Worm (Caenorhabditis elegans) whole organism, mixed stage, embryonic: Measurements from ENCODE around the gene F13B12.1.

Experiments used
- M03D4.4 ChIP-seq: sonication (generic microtip); optimal IDR thresholded peaks from 2 replicates; lab custom pipeline; 2017; ENCODE audit warnings: mild to moderate bottlenecking, missing genetic modification characterization, missing compliant biosample characterization
- bed-3 ChIP-seq: fragments of 200-800 bp; sonication (Bioruptor generic); optimal IDR thresholded peaks from 3 replicates; lab custom pipeline; 2018; ENCODE audit warnings: mild to moderate bottlenecking, missing genetic modification characterization, moderate library complexity, missing compliant biosample characterization
- blmp-1 ChIP-seq: fragments of 150-350 bp; optimal IDR thresholded peaks from 2 replicates; lab custom pipeline; 2014; ENCODE audit warnings: missing biosample characterization, missing genetic modification characterization
- ceh-39 ChIP-seq: fragments of 150-350 bp; optimal IDR thresholded peaks from 2 replicates; lab custom pipeline; 2014; ENCODE audit warnings: missing biosample characterization, missing genetic modification characterization
- ceh-83 ChIP-seq: fragments of 200-800 bp; sonication (Bioruptor generic); optimal IDR thresholded peaks from 2 replicates; lab custom pipeline; 2018; ENCODE audit warnings: mild to moderate bottlenecking, missing genetic modification characterization, missing compliant biosample characterization
- ces-1 ChIP-seq: fragments of 150-350 bp; optimal IDR thresholded peaks from 2 replicates; lab custom pipeline; 2014; ENCODE audit warnings: missing biosample characterization, missing genetic modification reagents, missing genetic modification characterization
- cnd-1 ChIP-seq: fragments of 200-800 bp; sonication (Bioruptor generic); optimal IDR thresholded peaks from 2 replicates; lab custom pipeline; 2018; ENCODE audit warnings: mild to moderate bottlenecking, missing genetic modification characterization, missing compliant biosample characterization
- drap-1 ChIP-seq: fragments of 200-800 bp; sonication (Bioruptor generic); optimal IDR thresholded peaks from 3 replicates; lab custom pipeline; 2018; ENCODE audit warnings: mild to moderate bottlenecking, missing genetic modification characterization, missing compliant biosample characterization
- elt-1 ChIP-seq: sonication (generic microtip); optimal IDR thresholded peaks from 2 replicates; lab custom pipeline; 2017; ENCODE audit warnings: missing genetic modification characterization, mild to moderate bottlenecking, missing compliant biosample characterization, antibody characterized with exemption, moderate library complexity, borderline replicate concordance; ENCODE audit not compliant: insufficient read depth
- elt-3 ChIP-seq: fragments of 150-350 bp; optimal IDR thresholded peaks from 2 replicates; lab custom pipeline; 2014; ENCODE audit warnings: missing biosample characterization, missing genetic modification characterization
- flh-1 ChIP-seq: fragments of 200-800 bp; sonication (Bioruptor generic); optimal IDR thresholded peaks from 2 replicates; lab custom pipeline; 2018; ENCODE audit warnings: mild to moderate bottlenecking, missing genetic modification characterization, moderate library complexity, missing compliant biosample characterization
- ham-2 ChIP-seq: fragments of 200-800 bp; sonication (Bioruptor generic); optimal IDR thresholded peaks from 2 replicates; lab custom pipeline; 2018; ENCODE audit warnings: mild to moderate bottlenecking, missing genetic modification characterization, missing compliant biosample characterization
- lin-13 ChIP-seq: fragments of 150-350 bp; optimal IDR thresholded peaks from 2 replicates; lab custom pipeline; 2014; ENCODE audit warnings: missing biosample characterization, missing genetic modification characterization
- lin-32 ChIP-seq: fragments of 200-800 bp; sonication (Bioruptor generic); optimal IDR thresholded peaks from 2 replicates; lab custom pipeline; 2018; ENCODE audit warnings: mild to moderate bottlenecking, missing genetic modification characterization, missing compliant biosample characterization
- lsy-2 ChIP-seq: fragments of 150-350 bp; optimal IDR thresholded peaks from 2 replicates; lab custom pipeline; 2014; ENCODE audit warnings: missing biosample characterization, missing genetic modification characterization
- mab-5 ChIP-seq: fragments of 150-350 bp; optimal IDR thresholded peaks from 2 replicates; lab custom pipeline; 2014; ENCODE audit warnings: missing biosample characterization, missing genetic modification characterization
- mep-1 ChIP-seq: fragments of 150-350 bp; optimal IDR thresholded peaks from 2 replicates; lab custom pipeline; 2017; ENCODE audit warnings: missing biosample characterization, missing genetic modification reagents, missing genetic modification characterization, inconsistent platforms
- mls-2 ChIP-seq: sonication (generic microtip); optimal IDR thresholded peaks from 2 replicates; lab custom pipeline; 2016; ENCODE audit warnings: mild to moderate bottlenecking, missing genetic modification characterization, moderate library complexity, missing compliant biosample characterization
- nhr-237 ChIP-seq: fragments of 150-350 bp; optimal IDR thresholded peaks from 2 replicates; lab custom pipeline; 2014; ENCODE audit warnings: missing biosample characterization, missing genetic modification characterization
- nhr-28 ChIP-seq: fragments of 150-350 bp; optimal IDR thresholded peaks from 2 replicates; lab custom pipeline; 2014; ENCODE audit warnings: missing biosample characterization, missing genetic modification characterization
- nhr-76 ChIP-seq: sonication (generic microtip); optimal IDR thresholded peaks from 2 replicates; lab custom pipeline; 2017; ENCODE audit warnings: missing biosample characterization, missing genetic modification characterization
- pha-4 ChIP-seq: fragments of 150-350 bp; optimal IDR thresholded peaks from 2 replicates; lab custom pipeline; 2018; ENCODE audit warnings: missing biosample characterization, missing genetic modification reagents, missing genetic modification characterization
- snpc-4 ChIP-seq: fragments of 150-350 bp; optimal IDR thresholded peaks from 2 replicates; lab custom pipeline; 2014; ENCODE audit warnings: missing biosample characterization, missing genetic modification characterization
- tbx-8 ChIP-seq: fragments of 200-800 bp; sonication (Bioruptor generic); optimal IDR thresholded peaks from 2 replicates; lab custom pipeline; 2018; ENCODE audit warnings: mild to moderate bottlenecking, missing genetic modification characterization, moderate library complexity, missing compliant biosample characterization
- unc-62 ChIP-seq: fragments of 150-350 bp; optimal IDR thresholded peaks from 2 replicates; lab custom pipeline; 2014; ENCODE audit warnings: missing biosample characterization, missing genetic modification reagents, missing genetic modification characterization
- zip-8 ChIP-seq: fragments of 150-350 bp; optimal IDR thresholded peaks from 2 replicates; lab custom pipeline; 2014; ENCODE audit warnings: missing biosample characterization, missing genetic modification characterization
- ztf-11 ChIP-seq: fragments of 150-350 bp; optimal IDR thresholded peaks from 2 replicates; lab custom pipeline; 2014; ENCODE audit warnings: missing biosample characterization, missing genetic modification characterization

F13B12.1 gene

ce11 chrIV:10461767-10462166, 37.3 kb upstream of the F13B12.1 start, which contains the start of gene mec-3:
mec-3 (minus strand) TSS chrIV:10461867.
- TF ChIP-seq ces-1 (no peak), nhr-237 (tag; lab: Kevin White, UChicago) (no peak), M03D4.4 (tag; lab: Kevin White, UChicago) (no peak), flh-1 (GFP tag; lab: Kevin White, UChicago) (no peak), tbx-8 (GFP tag; lab: Kevin White, UChicago) (no peak), lin-13 (tag; lab: Kevin White, UChicago) (no peak), drap-1 (GFP tag; lab: Kevin White, UChicago) (no peak), lin-32 (GFP tag; lab: Kevin White, UChicago) (no peak)

- TF ChIP-seq lin-13 (tag; lab: Kevin White, UChicago), result no peak
- TF ChIP-seq pha-4, result no peak
- no peak for TF ChIP-seq ces-1
- TF ChIP-seq flh-1 (GFP tag; lab: Kevin White, UChicago), result no peak
- no peak for TF ChIP-seq mab-5 (tag; lab: Kevin White, UChicago)
- no peak for TF ChIP-seq bed-3
- TF ChIP-seq elt-1 (tag; lab: Kevin White, UChicago), result no peak
Observed at ce11 chrIV:10457137-10457536, 32.7 kb upstream of the F13B12.1 start, which contains the start of gene srb-17. srb-17 (minus strand) TSS chrIV:10457237.

DNA sequence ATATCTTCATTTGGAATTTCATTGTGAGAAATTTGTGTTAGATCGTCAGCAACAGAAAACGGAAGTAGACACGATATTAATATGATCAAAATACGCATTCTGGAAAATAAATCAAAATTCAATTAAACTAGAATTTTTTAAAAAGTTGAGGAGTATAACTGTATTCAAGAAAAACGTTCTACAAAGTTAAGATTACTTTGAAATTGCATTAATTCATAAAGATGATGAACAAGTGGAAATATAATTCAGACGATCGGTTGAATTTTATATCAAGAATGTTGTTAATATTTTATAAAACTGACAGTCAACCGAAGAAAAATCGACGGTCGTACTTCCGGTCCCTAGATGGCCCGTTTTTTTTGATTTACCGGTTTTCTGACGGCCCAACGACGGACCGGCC, 28.6 kb upstream of the F13B12.1 start, which contains the start of gene F01D4.8:
F01D4.8 (minus strand) TSS at position 101 of the 400 bp plus-strand sequence.
- TF ChIP-seq nhr-237 (tag; lab: Kevin White, UChicago), result no peak

ce11 chrIV:10449799-10450198, 25.4 kb upstream of the F13B12.1 start, which contains the start of gene F13B12.4:
F13B12.4 (minus strand) TSS chrIV:10449899.
- TF ChIP-seq elt-1 (tag; lab: Kevin White, UChicago) (no peak), mls-2 (tag; lab: Kevin White, UChicago) (no peak), elt-3 (tag; lab: Kevin White, UChicago) (no peak), zip-8 (tag; lab: Kevin White, UChicago) (no peak), ceh-39 (no peak), flh-1 (GFP tag; lab: Kevin White, UChicago) (no peak)

DNA sequence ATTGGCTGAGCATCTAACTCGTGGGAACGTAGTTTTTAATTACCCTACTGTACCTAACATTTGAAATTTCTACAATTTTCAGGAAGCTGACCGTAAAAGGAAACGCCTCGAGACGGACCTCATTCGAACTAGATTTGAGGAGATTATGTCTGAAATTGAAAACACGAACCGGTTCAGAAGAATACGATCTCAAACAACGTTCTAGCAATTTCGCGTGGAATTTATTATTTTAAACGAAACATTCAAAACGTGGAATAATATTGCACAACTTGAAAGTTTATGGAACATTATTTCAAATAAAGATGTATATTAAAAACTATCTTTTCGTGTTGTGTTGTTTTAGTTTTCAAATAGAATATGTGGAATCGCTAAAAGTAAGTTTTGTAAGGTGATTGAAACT, 19.1 kb upstream of the F13B12.1 start, which contains the start of gene F13B12.7:
F13B12.7 (plus strand) TSS at position 301 of the 400 bp plus-strand sequence.
- TF ChIP-seq drap-1 (GFP tag; lab: Kevin White, UChicago), result no peak
- no peak for TF ChIP-seq elt-3 (tag; lab: Kevin White, UChicago)
- no peak for TF ChIP-seq mab-5 (tag; lab: Kevin White, UChicago)
- TF ChIP-seq bed-3, result no peak
- TF ChIP-seq lsy-2 (tag; lab: Kevin White, UChicago), result no peak
- TF ChIP-seq flh-1 (GFP tag; lab: Kevin White, UChicago), result no peak
- no peak for TF ChIP-seq mep-1 (tag; lab: Kevin White, UChicago)
- TF ChIP-seq lin-32 (GFP tag; lab: Kevin White, UChicago), result no peak
- TF ChIP-seq nhr-76, result no peak
- no peak for TF ChIP-seq nhr-237 (tag; lab: Kevin White, UChicago)
- TF ChIP-seq blmp-1 (tag; lab: Kevin White, UChicago), result no peak
- no peak for TF ChIP-seq snpc-4
- TF ChIP-seq ceh-83, result no peak

- no peak for TF ChIP-seq mep-1 (tag; lab: Kevin White, UChicago)
- TF ChIP-seq ceh-83, result no peak
- TF ChIP-seq ztf-11 (tag; lab: Kevin White, UChicago), result no peak
- no peak for TF ChIP-seq lin-32 (GFP tag; lab: Kevin White, UChicago)
Observed at ce11 chrIV:10442904-10443303, 18.5 kb upstream of the F13B12.1 start.

DNA sequence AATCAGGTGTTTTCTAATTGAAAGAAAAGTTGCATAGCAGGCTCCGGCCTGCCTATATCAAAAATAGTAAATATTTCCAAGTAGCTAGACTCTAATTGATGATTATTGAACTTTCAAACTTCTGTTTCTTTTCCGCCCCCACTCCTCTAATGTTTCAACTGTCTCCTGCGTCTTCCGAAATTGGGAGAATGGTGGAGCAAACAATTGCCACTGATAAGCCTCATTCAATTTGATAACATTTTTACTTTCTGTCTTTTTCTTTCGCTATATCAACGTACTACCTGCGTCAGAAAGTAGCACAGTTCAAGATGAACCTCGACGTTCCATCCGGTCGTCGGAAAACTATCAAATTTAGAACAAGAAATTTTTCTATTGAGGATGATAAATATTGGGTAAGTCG, 14.5 kb upstream of the F13B12.1 start, which contains the start of gene F13B12.3:
F13B12.3 (plus strand) TSS at position 223 of the 400 bp plus-strand sequence.
- TF ChIP-seq cnd-1 (tag; lab: Kevin White, UChicago) (no peak), mab-5 (tag; lab: Kevin White, UChicago) (no peak), nhr-76 (no peak), nhr-28 (tag; lab: Kevin White, UChicago) (no peak), ham-2 (no peak), zip-8 (tag; lab: Kevin White, UChicago) (no peak), lin-13 (tag; lab: Kevin White, UChicago) (no peak), drap-1 (GFP tag; lab: Kevin White, UChicago) (no peak), lsy-2 (tag; lab: Kevin White, UChicago) (no peak), unc-62 (GFP tag; lab: Kevin White, UChicago) (no peak)
